Worm (Caenorhabditis elegans): ENCODE data around the gene C02F12.5.

Gene C02F12.5

DNA sequence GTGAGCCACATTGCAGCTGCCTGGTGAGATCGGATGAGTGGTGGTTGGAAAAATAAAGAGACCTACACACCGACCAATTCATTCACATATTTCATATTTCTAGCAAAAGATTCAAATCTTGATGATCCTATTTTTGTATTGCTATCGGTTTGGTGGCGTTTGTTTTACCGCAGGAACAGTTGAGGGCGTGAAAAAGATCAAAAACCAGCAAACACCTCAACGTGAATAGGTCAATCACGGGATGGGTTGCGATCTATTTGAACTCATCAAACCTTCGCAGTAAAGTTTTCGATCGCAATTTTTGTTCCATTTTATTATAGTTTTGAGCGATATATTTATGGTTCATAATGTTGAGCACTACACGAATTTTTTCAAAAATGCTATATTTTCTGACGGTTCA, 30.0 kb upstream of the C02F12.5 start:
- TF ChIP-seq ets-7 (tag; optimal IDR thresholded peaks at IDR 0.05): no peak
- no peak for TF ChIP-seq F13C5.2 (tag; optimal IDR thresholded peaks at IDR 0.05)
- no peak for TF ChIP-seq tra-4 (tag; optimal IDR thresholded peaks at IDR 0.05)
- TF ChIP-seq hmg-4 (GFP tag; optimal IDR thresholded peaks at IDR 0.05): no peak
- no peak for TF ChIP-seq ama-1 (optimal IDR thresholded peaks at IDR 0.05)
- TF ChIP-seq tbx-37 (GFP tag; conservative IDR thresholded peaks at IDR 0.05): no peak

DNA sequence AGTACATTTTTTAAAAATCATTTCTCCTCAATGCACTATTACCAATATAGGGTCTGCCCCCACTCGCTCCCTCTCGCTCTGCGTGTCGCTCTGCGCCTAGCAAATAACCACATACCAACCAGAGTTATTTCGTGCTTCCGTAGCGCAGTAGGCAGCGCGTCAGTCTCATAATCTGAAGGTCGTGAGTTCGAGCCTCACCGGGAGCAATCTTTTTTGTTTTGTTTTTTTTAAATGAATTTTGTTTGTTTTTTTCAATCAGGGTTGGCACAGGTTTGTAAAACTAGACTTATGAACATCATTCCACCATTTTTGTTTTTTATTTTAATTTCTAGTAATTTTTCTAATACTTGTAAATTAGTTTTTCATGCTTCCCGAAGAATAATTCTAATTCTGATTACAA, 25.7 kb upstream of the C02F12.5 start:
- TF ChIP-seq tbx-37 (GFP tag; conservative IDR thresholded peaks at IDR 0.05) (peak; percentile 92), F13C5.2 (tag; optimal IDR thresholded peaks at IDR 0.05) (peak; percentile 96), pes-1 (GFP tag; IDR thresholded peaks at IDR 0.05) (peak; percentile 95), aly-1 (tag; optimal IDR thresholded peaks at IDR 0.05) (peak; percentile 82), hnd-1 (tag; optimal IDR thresholded peaks at IDR 0.05) (peak; percentile 83), scrt-1 (GFP tag; IDR thresholded peaks at IDR 0.05) (peak; percentile 94), tra-4 (tag; optimal IDR thresholded peaks at IDR 0.05) (peak; percentile 69), hmbx-1 (tag; optimal IDR thresholded peaks at IDR 0.05) (peak; percentile 67), tbx-11 (GFP tag; IDR thresholded peaks at IDR 0.05) (peak; percentile 92), flt-1 (GFP tag; IDR thresholded peaks at IDR 0.05) (peak; percentile 90), ceh-13 (GFP tag; optimal IDR thresholded peaks at IDR 0.05) (peak; percentile 78), hmg-4 (GFP tag; optimal IDR thresholded peaks at IDR 0.05) (peak; percentile 91), sea-1 (GFP tag; conservative IDR thresholded peaks at IDR 0.05) (peak; percentile 88), ets-7 (tag; optimal IDR thresholded peaks at IDR 0.05) (peak; percentile 79), ama-1 (optimal IDR thresholded peaks at IDR 0.05) (no peak), ceh-36 (tag; optimal IDR thresholded peaks at IDR 0.05) (peak; percentile 91), B0310.2 (tag; optimal IDR thresholded peaks at IDR 0.05) (peak; percentile 81)

DNA sequence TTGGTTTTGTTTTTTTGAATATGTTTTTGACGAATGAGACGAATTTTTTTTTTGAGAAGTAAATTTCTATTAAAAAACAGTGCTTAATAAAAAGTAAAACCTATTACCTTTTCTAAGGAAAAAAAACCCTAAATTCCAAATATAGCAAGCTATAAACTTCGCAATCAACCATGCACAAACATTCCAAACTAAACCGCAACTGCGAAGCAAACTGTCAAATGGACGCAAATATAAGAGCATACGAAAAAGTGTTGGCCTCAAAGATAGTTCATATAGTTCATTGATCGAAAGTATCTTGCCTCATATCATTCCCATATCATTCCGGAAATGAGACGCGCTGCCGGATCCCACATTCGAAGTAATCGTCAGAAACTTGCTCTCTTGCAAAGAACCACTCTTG, 24.7 kb upstream of the C02F12.5 start, which contains the start of gene C01C4.3:
Gene C01C4.3, plus strand, starts transcription at position 301 of the 400 bp plus-strand sequence.
- TF ChIP-seq ceh-13 (GFP tag; optimal IDR thresholded peaks at IDR 0.05): no peak

DNA sequence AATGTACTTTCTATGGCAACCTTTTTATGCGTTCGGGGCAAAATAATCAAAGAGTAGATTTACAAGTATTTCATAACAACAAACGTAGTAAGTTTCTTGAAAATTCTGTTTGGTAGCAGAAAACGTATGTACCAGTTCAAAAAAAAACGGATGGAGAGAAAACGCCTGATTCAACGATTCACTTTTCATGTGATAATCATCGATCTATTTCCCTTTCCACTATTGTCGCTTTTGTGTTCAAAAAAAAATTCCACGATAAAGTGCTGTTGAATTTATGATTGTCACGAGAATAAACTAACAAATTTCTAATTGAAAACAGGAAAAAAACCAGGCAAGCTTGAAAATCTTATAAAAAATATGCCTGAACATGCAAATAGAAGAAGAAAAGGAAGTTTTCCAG, 23.9 kb upstream of the C02F12.5 start:
- no peak for TF ChIP-seq tbx-11 (GFP tag; IDR thresholded peaks at IDR 0.05)

DNA sequence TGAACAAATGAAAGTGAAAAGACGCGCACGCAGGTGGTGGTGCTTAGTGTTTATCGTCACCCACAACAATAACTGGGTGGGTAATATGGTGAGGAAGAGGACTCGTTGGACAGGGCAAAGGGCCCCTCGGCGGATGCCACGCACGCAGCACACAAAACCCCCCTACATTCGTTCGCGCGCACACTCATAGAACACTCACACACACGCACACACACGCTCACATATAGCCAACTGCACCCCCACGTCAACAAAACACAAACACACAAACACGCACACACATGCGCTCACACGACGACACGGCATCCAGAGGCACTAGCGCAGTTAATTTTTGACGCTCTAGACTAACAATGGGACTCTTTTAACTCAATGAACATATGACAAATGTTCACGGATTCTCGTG, 22.3 kb upstream of the C02F12.5 start:
- no peak for TF ChIP-seq flt-1 (GFP tag; IDR thresholded peaks at IDR 0.05)
- 0 out of 2 replicates have a peak, but pooled peaks have one; percentile 40 for TF ChIP-seq sea-1 (GFP tag; conservative IDR thresholded peaks at IDR 0.05)
- peak; percentile 77 for TF ChIP-seq F13C5.2 (tag; optimal IDR thresholded peaks at IDR 0.05)
- TF ChIP-seq tbx-37 (GFP tag; conservative IDR thresholded peaks at IDR 0.05): peak; percentile 37; the same call in 1 of the 2 replicates
- peak; percentile 35 for TF ChIP-seq aly-1 (tag; optimal IDR thresholded peaks at IDR 0.05)
- TF ChIP-seq tbx-11 (GFP tag; IDR thresholded peaks at IDR 0.05): no peak
- peak; percentile 56; the same call in 1 of the 2 replicates for TF ChIP-seq pes-1 (GFP tag; IDR thresholded peaks at IDR 0.05)
- no peak for TF ChIP-seq B0310.2 (tag; optimal IDR thresholded peaks at IDR 0.05)
- TF ChIP-seq hmg-4 (GFP tag; optimal IDR thresholded peaks at IDR 0.05): peak; percentile 86
- no peak for TF ChIP-seq ceh-13 (GFP tag; optimal IDR thresholded peaks at IDR 0.05)

ce11 chrX:3693138-3693537, 21.2 kb upstream of the C02F12.5 start, which contains the start of gene C02F12.8:
Gene C02F12.8 (minus strand): TSS chrX:3693238.
- TF ChIP-seq sea-1 (GFP tag; conservative IDR thresholded peaks at IDR 0.05) (no peak), hmg-4 (GFP tag; optimal IDR thresholded peaks at IDR 0.05) (no peak), tra-4 (tag; optimal IDR thresholded peaks at IDR 0.05) (no peak), ama-1 (optimal IDR thresholded peaks at IDR 0.05) (no peak), scrt-1 (GFP tag; IDR thresholded peaks at IDR 0.05) (no peak), ceh-13 (GFP tag; optimal IDR thresholded peaks at IDR 0.05) (no peak)

DNA sequence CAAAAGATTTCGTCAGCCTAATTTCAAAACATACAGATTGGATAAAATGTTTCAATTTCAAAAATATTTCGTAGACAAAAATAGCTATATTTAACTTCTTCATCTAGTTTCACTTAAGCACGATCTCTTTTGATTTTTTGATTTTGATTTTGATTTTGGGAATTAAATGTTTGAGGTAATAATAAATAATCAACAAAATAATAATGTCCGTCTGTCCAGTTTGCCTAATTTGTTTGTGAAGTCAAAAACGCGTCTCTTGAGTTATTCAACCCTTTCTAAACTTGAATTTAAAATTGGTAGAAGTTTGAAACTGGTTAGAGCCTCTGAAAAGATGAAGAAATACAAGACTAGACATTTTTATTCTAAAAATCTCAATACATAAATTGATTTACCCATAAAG, 17.9 kb upstream of the C02F12.5 start:
- TF ChIP-seq tbx-37 (GFP tag; conservative IDR thresholded peaks at IDR 0.05): no peak
- no peak for TF ChIP-seq tra-4 (tag; optimal IDR thresholded peaks at IDR 0.05)
- no peak for TF ChIP-seq ceh-36 (tag; optimal IDR thresholded peaks at IDR 0.05)
- no peak for TF ChIP-seq B0310.2 (tag; optimal IDR thresholded peaks at IDR 0.05)
- no peak for TF ChIP-seq hnd-1 (tag; optimal IDR thresholded peaks at IDR 0.05)
- no peak for TF ChIP-seq hmbx-1 (tag; optimal IDR thresholded peaks at IDR 0.05)
- no peak for TF ChIP-seq hmg-4 (GFP tag; optimal IDR thresholded peaks at IDR 0.05)
- no peak for TF ChIP-seq flt-1 (GFP tag; IDR thresholded peaks at IDR 0.05)
- TF ChIP-seq F13C5.2 (tag; optimal IDR thresholded peaks at IDR 0.05): no peak
- no peak for TF ChIP-seq ceh-13 (GFP tag; optimal IDR thresholded peaks at IDR 0.05)
- TF ChIP-seq sea-1 (GFP tag; conservative IDR thresholded peaks at IDR 0.05): no peak

DNA sequence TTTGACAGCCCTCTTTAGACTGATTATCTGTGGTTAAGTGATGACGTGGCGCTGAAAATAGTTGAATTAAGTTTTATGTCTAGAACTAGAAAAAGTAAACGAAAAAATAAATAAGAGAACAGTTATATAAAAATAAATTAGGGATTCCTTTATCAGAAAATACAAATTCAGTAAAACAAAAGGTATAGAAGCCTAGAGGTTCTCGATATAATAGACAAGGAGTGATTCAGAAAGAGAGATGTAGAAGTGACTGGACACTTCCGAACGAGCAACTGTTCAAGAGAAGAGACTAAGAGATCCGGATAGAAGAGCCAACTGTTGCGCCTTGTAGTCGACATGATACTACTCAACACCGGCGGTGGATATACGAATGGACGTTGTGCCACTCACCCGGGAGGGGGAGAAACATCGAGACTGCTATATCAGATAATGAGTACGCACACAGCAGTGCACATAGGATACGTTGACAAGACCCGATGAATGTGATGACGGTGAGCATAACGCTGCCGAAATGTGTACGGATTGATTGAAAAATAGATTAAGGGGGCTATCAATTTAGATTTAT, 17.3 kb upstream of the C02F12.5 start, which contains the start of gene tag-278:
Gene tag-278, minus strand, starts transcription at position 51 of the 565 bp plus-strand sequence.
- TF ChIP-seq pes-1 (GFP tag; IDR thresholded peaks at IDR 0.05): no peak
- TF ChIP-seq ceh-13 (GFP tag; optimal IDR thresholded peaks at IDR 0.05): no peak
- TF ChIP-seq B0310.2 (tag; optimal IDR thresholded peaks at IDR 0.05): no peak
- no peak for TF ChIP-seq hmg-4 (GFP tag; optimal IDR thresholded peaks at IDR 0.05)
- TF ChIP-seq sea-1 (GFP tag; conservative IDR thresholded peaks at IDR 0.05): no peak

DNA sequence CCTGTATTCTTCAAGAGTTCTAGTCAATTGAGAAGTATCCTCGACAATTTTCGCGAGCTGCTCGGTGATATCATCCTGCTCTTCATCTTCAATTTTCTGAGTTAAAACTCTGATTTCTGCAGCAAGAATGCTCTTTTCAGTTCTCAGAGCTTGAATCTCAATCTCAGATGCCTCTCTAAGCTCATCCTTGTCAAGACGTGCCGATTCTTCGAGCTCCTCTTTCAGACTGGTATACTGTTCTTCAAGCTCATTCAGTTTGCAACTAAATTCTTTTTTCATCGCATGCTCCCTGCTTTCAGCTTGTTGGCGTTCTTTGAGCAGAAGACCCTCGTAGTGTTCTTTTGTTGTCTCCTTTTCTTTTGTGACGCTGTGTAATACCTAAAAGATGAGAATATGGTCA, 14.5 kb upstream of the C02F12.5 start:
- TF ChIP-seq B0310.2 (tag; optimal IDR thresholded peaks at IDR 0.05) (no peak), ama-1 (optimal IDR thresholded peaks at IDR 0.05) (no peak)

Measured in whole organism, early embryonic.